Fruit fly (Drosophila melanogaster) whole organism, embryonic: ENCODE data around the gene Nph.
A peak's percentile ranks its signal among the peaks of the same experiment; 100 is the strongest.

Experiments
- Adf1 ChIP-seq: fragments of 200-800 bp; sonication (Bioruptor generic); IDR thresholded peaks from 2 replicates; pipeline ENCODE4 v1.3.6; 2022; ENCODE audit warnings: missing biosample characterization, missing genetic modification characterization
- Atf6 ChIP-seq: fragments of 200-800 bp; sonication (Bioruptor generic); IDR thresholded peaks from 2 replicates; pipeline ENCODE4 v1.3.6; 2022; ENCODE audit warnings: missing biosample characterization, missing genetic modification characterization
- B-H2 ChIP-seq: fragments of 200-800 bp; sonication (Bioruptor generic); optimal IDR thresholded peaks from 2 replicates; lab custom pipeline; 2018; ENCODE audit warnings: missing biosample characterization, mild to moderate bottlenecking, missing genetic modification characterization
- Bdp1 ChIP-seq: fragments of 200-800 bp; sonication (Bioruptor generic); optimal IDR thresholded peaks from 3 replicates; lab custom pipeline; 2016; ENCODE audit warnings: missing biosample characterization, missing genetic modification characterization
- CG12391 ChIP-seq: fragments of 200-800 bp; sonication (Bioruptor generic); optimal IDR thresholded peaks from 3 replicates; lab custom pipeline; 2018; ENCODE audit warnings: missing biosample characterization, mild to moderate bottlenecking, missing genetic modification characterization, moderate library complexity
- CG15073 ChIP-seq: fragments of 200-800 bp; sonication (Bioruptor generic); optimal IDR thresholded peaks from 2 replicates; lab custom pipeline; 2016; ENCODE audit warnings: missing biosample characterization, missing genetic modification characterization
- CG15696 ChIP-seq: fragments of 200-800 bp; sonication (Bioruptor generic); optimal IDR thresholded peaks from 2 replicates; lab custom pipeline; 2019; ENCODE audit warnings: missing biosample characterization, mild to moderate bottlenecking, missing genetic modification characterization, moderate library complexity
- CG1647 ChIP-seq: fragments of 200-800 bp; sonication (Bioruptor generic); optimal IDR thresholded peaks from 3 replicates; lab custom pipeline; 2016; ENCODE audit warnings: missing biosample characterization, missing genetic modification characterization
- CG17186 ChIP-seq: fragments of 200-800 bp; sonication (Bioruptor generic); optimal IDR thresholded peaks from 3 replicates; lab custom pipeline; 2017; ENCODE audit warnings: missing biosample characterization, missing genetic modification reagents, missing genetic modification characterization
- CG17385 ChIP-seq: fragments of 200-800 bp; sonication (Bioruptor generic); optimal IDR thresholded peaks from 3 replicates; lab custom pipeline; 2018; ENCODE audit warnings: missing biosample characterization, mild to moderate bottlenecking, missing genetic modification characterization
- CG2120 ChIP-seq: fragments of 200-800 bp; sonication (Bioruptor generic); optimal IDR thresholded peaks from 3 replicates; lab custom pipeline; 2016; ENCODE audit warnings: missing biosample characterization, missing genetic modification characterization
- CG2199 ChIP-seq: fragments of 200-800 bp; sonication (Bioruptor generic); IDR thresholded peaks from 3 replicates; pipeline ENCODE4 v1.3.6; 2022; ENCODE audit warnings: missing biosample characterization, missing genetic modification characterization
- CG30431 ChIP-seq: fragments of 200-800 bp; sonication (Bioruptor generic); optimal IDR thresholded peaks from 2 replicates; lab custom pipeline; 2017; ENCODE audit warnings: missing biosample characterization, missing genetic modification characterization
- CG4282 ChIP-seq: fragments of 200-800 bp; sonication (Bioruptor generic); optimal IDR thresholded peaks from 2 replicates; lab custom pipeline; 2016; ENCODE audit warnings: missing biosample characterization, missing genetic modification characterization
- CG6175 ChIP-seq: fragments of 200-800 bp; sonication (Bioruptor generic); IDR thresholded peaks from 3 replicates; pipeline ENCODE4 v1.3.6; 2022; ENCODE audit warnings: missing biosample characterization, missing genetic modification characterization
- CG6765 ChIP-seq: fragments of 200-800 bp; sonication (Bioruptor generic); optimal IDR thresholded peaks from 3 replicates; lab custom pipeline; 2017; ENCODE audit warnings: missing biosample characterization, mild to moderate bottlenecking, missing genetic modification characterization
- CG7786 ChIP-seq: fragments of 200-800 bp; sonication (Bioruptor generic); optimal IDR thresholded peaks from 2 replicates; lab custom pipeline; 2016; ENCODE audit warnings: missing biosample characterization, missing genetic modification characterization
- CG8924 ChIP-seq: fragments of 200-800 bp; optimal IDR thresholded peaks from 3 replicates; lab custom pipeline; 2019; ENCODE audit warnings: missing biosample characterization, mild to moderate bottlenecking, missing genetic modification characterization, moderate library complexity
- CHES-1-like ChIP-seq: fragments of 200-800 bp; sonication (Bioruptor generic); optimal IDR thresholded peaks from 2 replicates; lab custom pipeline; 2016; ENCODE audit warnings: missing biosample characterization, missing genetic modification characterization
- Chrac-16 ChIP-seq: fragments of 200-800 bp; sonication (Bioruptor generic); optimal IDR thresholded peaks from 3 replicates; lab custom pipeline; 2016; ENCODE audit warnings: missing biosample characterization, missing genetic modification characterization
- Dref ChIP-seq: fragments of 200-800 bp; sonication (Bioruptor generic); IDR thresholded peaks from 2 replicates; pipeline ENCODE4 v1.3.6; 2022; ENCODE audit warnings: missing biosample characterization, missing genetic modification characterization
- Fer1 ChIP-seq: fragments of 200-800 bp; sonication (Bioruptor generic); optimal IDR thresholded peaks from 2 replicates; lab custom pipeline; 2017; ENCODE audit warnings: missing biosample characterization, mild to moderate bottlenecking, missing genetic modification characterization
- Nf-YB ChIP-seq: fragments of 200-800 bp; sonication (Bioruptor generic); optimal IDR thresholded peaks from 3 replicates; lab custom pipeline; 2019; ENCODE audit warnings: missing biosample characterization, mild to moderate bottlenecking, missing genetic modification characterization, moderate library complexity
- NfI ChIP-seq: fragments of 200-800 bp; sonication (Bioruptor generic); optimal IDR thresholded peaks from 3 replicates; lab custom pipeline; 2018; ENCODE audit warnings: missing biosample characterization, mild to moderate bottlenecking, missing genetic modification characterization, moderate library complexity
- Oaz ChIP-seq: fragments of 200-800 bp; sonication (Bioruptor generic); IDR thresholded peaks from 2 replicates; pipeline ENCODE4 v1.3.6; 2022; ENCODE audit warnings: missing biosample characterization, missing genetic modification characterization
- Rfx ChIP-seq: fragments of 200-800 bp; sonication (Bioruptor generic); IDR thresholded peaks from 2 replicates; pipeline ENCODE4 v1.3.6; 2022; ENCODE audit warnings: missing biosample characterization, missing genetic modification characterization
- Usf ChIP-seq: fragments of 200-800 bp; sonication (Bioruptor generic); optimal IDR thresholded peaks from 2 replicates; lab custom pipeline; 2017; ENCODE audit warnings: missing genotype, missing biosample characterization, missing genetic modification characterization
- Vsx1 ChIP-seq: fragments of 200-800 bp; sonication (Bioruptor generic); optimal IDR thresholded peaks from 2 replicates; lab custom pipeline; 2017; ENCODE audit warnings: missing biosample characterization, mild to moderate bottlenecking, missing genetic modification characterization, missing genetic modification reagents
- ato ChIP-seq: fragments of 200-800 bp; sonication (Bioruptor generic); IDR thresholded peaks from 2 replicates; pipeline ENCODE4 v1.3.6; 2022; ENCODE audit warnings: missing biosample characterization, missing genetic modification characterization; ENCODE audit not compliant: partially characterized antibody
- az2 ChIP-seq: fragments of 200-800 bp; sonication (Bioruptor generic); optimal IDR thresholded peaks from 3 replicates; lab custom pipeline; 2016; ENCODE audit warnings: missing biosample characterization, missing genetic modification characterization
- br ChIP-seq: fragments of >200 bp; optimal IDR thresholded peaks from 2 replicates; lab custom pipeline; 2017
- cas ChIP-seq: fragments of 200-800 bp; sonication (Bioruptor generic); IDR thresholded peaks from 2 replicates; pipeline ENCODE4 v1.3.6; 2022; ENCODE audit warnings: missing biosample characterization, missing genetic modification characterization
- cato ChIP-seq: fragments of 200-800 bp; sonication (Bioruptor generic); optimal IDR thresholded peaks from 2 replicates; lab custom pipeline; 2016; ENCODE audit warnings: missing biosample characterization, missing genetic modification characterization, borderline replicate concordance
- dan ChIP-seq: fragments of 200-800 bp; sonication (Bioruptor generic); IDR thresholded peaks from 2 replicates; pipeline ENCODE4 v1.3.6; 2022; ENCODE audit warnings: missing biosample characterization, missing genetic modification characterization
- exex ChIP-seq: fragments of 200-800 bp; sonication (Bioruptor generic); optimal IDR thresholded peaks from 4 replicates; lab custom pipeline; 2018; ENCODE audit warnings: missing biosample characterization, mild to moderate bottlenecking, missing genetic modification characterization, moderate library complexity
- fd102C ChIP-seq: fragments of 200-800 bp; sonication (Bioruptor generic); optimal IDR thresholded peaks from 2 replicates; lab custom pipeline; 2018; ENCODE audit warnings: missing biosample characterization, mild to moderate bottlenecking, missing genetic modification characterization, moderate library complexity
- gcm2 ChIP-seq: fragments of 200-800 bp; sonication (Bioruptor generic); optimal IDR thresholded peaks from 2 replicates; lab custom pipeline; 2016; ENCODE audit warnings: missing biosample characterization, missing genetic modification characterization
- ind ChIP-seq: fragments of 200-800 bp; sonication (Bioruptor generic); optimal IDR thresholded peaks from 3 replicates; lab custom pipeline; 2016; ENCODE audit warnings: missing biosample characterization, missing genetic modification characterization
- lbe ChIP-seq: fragments of 200-800 bp; sonication (Bioruptor generic); optimal IDR thresholded peaks from 2 replicates; lab custom pipeline; 2016; ENCODE audit warnings: missing biosample characterization, mild to moderate bottlenecking, missing genetic modification characterization
- luna ChIP-seq: fragments of 200-800 bp; sonication (Bioruptor generic); optimal IDR thresholded peaks from 2 replicates; lab custom pipeline; 2016; ENCODE audit warnings: missing biosample characterization, missing genetic modification characterization
- nerfin-1 ChIP-seq: fragments of 200-800 bp; sonication (Bioruptor generic); optimal IDR thresholded peaks from 3 replicates; lab custom pipeline; 2019; ENCODE audit warnings: missing biosample characterization, mild to moderate bottlenecking, missing genetic modification characterization, moderate library complexity
- peb ChIP-seq: fragments of 200-800 bp; sonication (Bioruptor generic); IDR thresholded peaks from 2 replicates; pipeline ENCODE4 v1.3.6; 2022; ENCODE audit warnings: missing biosample characterization, missing genetic modification characterization
- rib ChIP-seq: fragments of 200-800 bp; sonication (Bioruptor generic); IDR thresholded peaks from 2 replicates; pipeline ENCODE4 v1.3.6; 2022; ENCODE audit warnings: missing biosample characterization, missing genetic modification characterization
- run ChIP-seq: fragments of 200-800 bp; sonication (Bioruptor generic); optimal IDR thresholded peaks from 3 replicates; lab custom pipeline; 2018; ENCODE audit warnings: missing biosample characterization, mild to moderate bottlenecking, missing genetic modification characterization
- shn ChIP-seq: fragments of 200-800 bp; sonication (Bioruptor generic); optimal IDR thresholded peaks from 3 replicates; lab custom pipeline; 2016; ENCODE audit warnings: missing biosample characterization, missing genetic modification characterization
- sim ChIP-seq: fragments of 200-800 bp; sonication (Bioruptor generic); IDR thresholded peaks from 2 replicates; pipeline ENCODE4 v1.3.6; 2022; ENCODE audit warnings: missing biosample characterization, missing genetic modification characterization
- stc ChIP-seq: fragments of 200-800 bp; sonication (Bioruptor generic); IDR thresholded peaks from 2 replicates; pipeline ENCODE4 v1.3.6; 2022; ENCODE audit warnings: missing biosample characterization, missing genetic modification characterization
- tio ChIP-seq: fragments of 200-800 bp; sonication (Bioruptor generic); optimal IDR thresholded peaks from 2 replicates; lab custom pipeline; 2017; ENCODE audit warnings: missing biosample characterization, missing genetic modification characterization, inconsistent platforms
- ttk ChIP-seq: fragments of 200-800 bp; sonication (Bioruptor generic); IDR thresholded peaks from 2 replicates; pipeline ENCODE4 v2.1.2; 2022; ENCODE audit warnings: missing biosample characterization, missing genetic modification characterization
- tup ChIP-seq: fragments of 200-800 bp; sonication (Bioruptor generic); optimal IDR thresholded peaks from 2 replicates; lab custom pipeline; 2016; ENCODE audit warnings: missing biosample characterization, mild to moderate bottlenecking, missing genetic modification characterization, moderate library complexity
- tx ChIP-seq: fragments of 200-800 bp; sonication (Bioruptor generic); optimal IDR thresholded peaks from 2 replicates; lab custom pipeline; 2016; ENCODE audit warnings: missing biosample characterization, missing genetic modification characterization
- wek ChIP-seq: fragments of 200-800 bp; sonication (Bioruptor generic); optimal IDR thresholded peaks from 3 replicates; lab custom pipeline; 2018; ENCODE audit warnings: missing biosample characterization, mild to moderate bottlenecking, missing genetic modification characterization, moderate library complexity

The Nph gene

dm6 chr3R:30014977-30015514, 10.4 kb upstream of the Nph start, which contains the start of gene CG7920 (continued):
- TF ChIP-seq CG6765 (GFP tag; lab: Kevin White, UChicago), result peak; percentile 72
- no peak for TF ChIP-seq Oaz (GFP tag; lab: Robert Waterston, UW)
- no peak for TF ChIP-seq CG17385 (GFP tag; lab: Kevin White, UChicago)
- no peak for TF ChIP-seq Bdp1
- no peak for TF ChIP-seq cas
- TF ChIP-seq CG1647 (GFP tag; lab: Kevin White, UChicago), result no peak
- TF ChIP-seq gcm2 (GFP tag; lab: Kevin White, UChicago), result no peak
- no peak for TF ChIP-seq tx
- TF ChIP-seq Dref (GFP tag; lab: Robert Waterston, UW), result peak; percentile 91
- no peak for TF ChIP-seq Usf
- no peak for TF ChIP-seq B-H2
- TF ChIP-seq dan (GFP tag; lab: Robert Waterston, UW), result no peak
- TF ChIP-seq cato (GFP tag; lab: Kevin White, UChicago), result no peak
- TF ChIP-seq CG6175 (GFP tag; lab: Robert Waterston, UW), result 0 out of 3 replicates have a peak, but pooled peaks have one; percentile 15
- TF ChIP-seq Adf1 (GFP tag; lab: Robert Waterston, UW), result no peak; the same call in 1 of the 2 replicates
- no peak for TF ChIP-seq tio
- no peak for TF ChIP-seq Rfx (GFP tag; lab: Robert Waterston, UW)
- TF ChIP-seq luna (GFP tag; lab: Kevin White, UChicago), result no peak
- TF ChIP-seq wek (GFP tag; lab: Kevin White, UChicago), result no peak
- TF ChIP-seq CG8924 (tag; lab: Kevin White, UChicago), result peak; percentile 8
- TF ChIP-seq CG12391 (tag; lab: Kevin White, UChicago), result no peak
- TF ChIP-seq ind (GFP tag; lab: Kevin White, UChicago), result no peak
- peak; percentile 71 for TF ChIP-seq Fer1 (GFP tag; lab: Kevin White, UChicago)
- TF ChIP-seq CG2199, result no peak
- TF ChIP-seq CG17186 (GFP tag; lab: Kevin White, UChicago), result peak; percentile 43
- no peak for TF ChIP-seq Vsx1
- TF ChIP-seq nerfin-1, result peak; percentile 2
- peak; percentile 54 for TF ChIP-seq CG2120 (GFP tag; lab: Kevin White, UChicago)
- TF ChIP-seq rib (GFP tag; lab: Robert Waterston, UW), result peak; percentile 64; the same call in 1 of the 2 replicates
- TF ChIP-seq exex (tag; lab: Kevin White, UChicago), result no peak
- no peak for TF ChIP-seq CG7786 (GFP tag; lab: Kevin White, UChicago)
- peak; percentile 61; the same call in 1 of the 2 replicates for TF ChIP-seq ato (GFP tag; lab: Robert Waterston, UW)
- no peak for TF ChIP-seq CG15073 (GFP tag; lab: Kevin White, UChicago)
- TF ChIP-seq CG4282 (GFP tag; lab: Kevin White, UChicago), result no peak
- TF ChIP-seq br (lab: Kevin White, UChicago), result no peak
- TF ChIP-seq tup, result no peak
- no peak for TF ChIP-seq shn
- TF ChIP-seq run, result no peak
- TF ChIP-seq fd102C (GFP tag; lab: Kevin White, UChicago), result no peak
- TF ChIP-seq Atf6, result no peak
- TF ChIP-seq az2, result no peak
- no peak for TF ChIP-seq ttk
- TF ChIP-seq sim, result no peak
- no peak for TF ChIP-seq peb (GFP tag; lab: Robert Waterston, UW)
- TF ChIP-seq CG30431, result no peak
- no peak for TF ChIP-seq Chrac-16 (GFP tag; lab: Kevin White, UChicago)
- no peak for TF ChIP-seq Nf-YB (GFP tag; lab: Kevin White, UChicago)
- peak; percentile 3 for TF ChIP-seq CHES-1-like
- TF ChIP-seq lbe (GFP tag; lab: Kevin White, UChicago), result peak; percentile 55
- no peak for TF ChIP-seq stc (GFP tag; lab: Robert Waterston, UW)
- TF ChIP-seq NfI (GFP tag; lab: Kevin White, UChicago), result peak; percentile 25
- no peak for TF ChIP-seq CG15696 (tag; lab: Kevin White, UChicago)
